Fruit fly (Drosophila melanogaster): Measurements from ENCODE around the gene und.

und gene

DNA sequence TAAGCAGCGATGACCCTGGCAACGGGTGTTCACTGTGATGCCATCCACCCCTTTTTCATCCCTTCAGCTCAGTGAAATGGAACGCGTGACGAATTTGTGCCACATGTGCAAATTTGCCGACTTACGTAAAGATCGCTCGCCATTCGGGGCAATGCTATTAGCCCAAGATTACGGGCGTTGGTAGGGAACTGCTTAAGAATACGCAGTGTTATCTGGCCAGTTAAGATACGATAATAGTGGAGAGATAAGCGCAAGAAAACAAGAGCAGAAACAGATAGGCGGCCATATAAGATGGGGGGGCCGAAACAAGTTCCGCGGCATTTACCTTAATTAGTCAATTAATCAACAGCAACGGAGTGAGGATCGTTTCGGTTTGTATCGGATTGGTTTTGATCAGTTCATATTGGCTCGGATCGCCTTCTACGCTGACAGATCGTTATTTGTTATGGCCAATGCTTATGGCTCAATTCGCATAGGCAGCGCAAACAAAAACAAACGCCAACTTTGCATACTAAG is 22.8 kb downstream of the und start (continued):
- TF ChIP-seq Eip93F (GFP tag; optimal IDR thresholded peaks at IDR 0.05) (no peak), Sox14 (GFP tag; optimal IDR thresholded peaks at IDR 0.05) (no peak), OdsH (GFP tag; optimal IDR thresholded peaks at IDR 0.05) (peak; percentile 9), CG1621 (tag; optimal IDR thresholded peaks at IDR 0.05) (peak; percentile 1), net (GFP tag; optimal IDR thresholded peaks at IDR 0.05) (no peak), CG6854 (GFP tag; optimal IDR thresholded peaks at IDR 0.05) (no peak), dac (GFP tag; optimal IDR thresholded peaks at IDR 0.05) (no peak), Hr4 (GFP tag; optimal IDR thresholded peaks at IDR 0.05) (no peak), achi (GFP tag; optimal IDR thresholded peaks at IDR 0.05) (no peak), fkh (GFP tag; optimal IDR thresholded peaks at IDR 0.05) (peak; percentile 62), CG3032 (tag; optimal IDR thresholded peaks at IDR 0.05) (no peak), CG6792 (GFP tag; optimal IDR thresholded peaks at IDR 0.05) (peak; percentile 43), Hr38 (GFP tag; optimal IDR thresholded peaks at IDR 0.05) (no peak), CG10669 (GFP tag; optimal IDR thresholded peaks at IDR 0.05) (no peak), ss (GFP tag; optimal IDR thresholded peaks at IDR 0.05) (peak in 1 of 2 experiments; percentile 31), vri (GFP tag; optimal IDR thresholded peaks at IDR 0.05) (peak; percentile 95), CG11294 (GFP tag; IDR thresholded peaks at IDR 0.05) (no peak), CG10631 (GFP tag; optimal IDR thresholded peaks at IDR 0.05) (no peak)

DNA sequence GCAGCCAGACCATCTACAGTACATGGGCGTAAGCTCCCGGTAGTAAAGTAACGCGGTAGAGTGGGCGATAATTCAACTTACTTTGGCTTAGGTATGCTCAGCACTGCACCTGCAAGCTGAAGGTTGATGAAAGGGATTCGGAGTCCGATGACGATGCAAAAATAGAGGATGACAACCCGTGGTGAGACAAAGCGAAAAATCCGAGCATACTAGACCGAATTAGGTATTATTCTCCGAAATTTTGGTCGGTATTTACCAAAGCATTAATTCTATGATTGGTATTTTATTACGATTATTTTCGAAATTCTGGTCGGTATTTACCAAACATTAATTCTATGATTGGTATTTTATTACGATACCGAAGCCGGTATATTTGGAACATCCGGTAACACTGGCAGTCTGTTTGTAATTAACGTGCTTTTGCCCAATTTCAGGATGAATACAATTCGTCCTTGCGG is 27.4 kb downstream of the und start, which contains the start of gene CG4036:
TSS of gene CG4036 (plus strand) at position 348 of the 458 bp plus-strand sequence.
- TF ChIP-seq CG6854 (GFP tag; optimal IDR thresholded peaks at IDR 0.05) (peak; percentile 16), Sox14 (GFP tag; optimal IDR thresholded peaks at IDR 0.05) (peak; percentile 31), fkh (GFP tag; optimal IDR thresholded peaks at IDR 0.05) (no peak)

- TF ChIP-seq CG6808 (GFP tag; optimal IDR thresholded peaks at IDR 0.05) (no peak), fkh (GFP tag; optimal IDR thresholded peaks at IDR 0.05) (peak; percentile 86), net (GFP tag; optimal IDR thresholded peaks at IDR 0.05) (no peak), Hr38 (GFP tag; optimal IDR thresholded peaks at IDR 0.05) (no peak), Sox14 (GFP tag; optimal IDR thresholded peaks at IDR 0.05) (peak; percentile 10), Blimp-1 (GFP tag; optimal IDR thresholded peaks at IDR 0.05) (no peak)
These were observed 29.8 kb downstream of the und start, which contains the start of gene CG13123 for dm6 chr2L:9792945-9793344. Gene CG13123, minus strand, starts transcription at chr2L:9793107.

Measured in whole organism, prepupa.